Worm (Caenorhabditis elegans) whole organism, L1 larva: ENCODE data around the gene sdpn-1.

Source experiments
- C16A3.4 ChIP-seq: fragments of 150-350 bp; optimal IDR thresholded peaks from 2 replicates; lab custom pipeline; 2014; ENCODE audit warnings: missing biosample characterization, missing genetic modification characterization
- F16B12.6 ChIP-seq: fragments of 150-350 bp; optimal IDR thresholded peaks from 2 replicates; lab custom pipeline; 2014; ENCODE audit warnings: missing biosample characterization, missing genetic modification characterization
- Y116A8C.19 ChIP-seq: sonication (generic microtip); optimal IDR thresholded peaks from 2 replicates; lab custom pipeline; 2016; ENCODE audit warnings: missing compliant biosample characterization, missing genetic modification characterization, borderline replicate concordance
- alr-1 ChIP-seq: fragments of 200-800 bp; sonication (Bioruptor generic); optimal IDR thresholded peaks from 2 replicates; lab custom pipeline; 2018; ENCODE audit warnings: borderline replicate concordance, mild to moderate bottlenecking, missing genetic modification characterization, missing compliant biosample characterization
- ama-1 ChIP-seq: fragments of 150-350 bp; optimal IDR thresholded peaks from 2 replicates; lab custom pipeline; 2014
- blmp-1 ChIP-seq: fragments of 150-350 bp; optimal IDR thresholded peaks from 2 replicates; lab custom pipeline; 2014; ENCODE audit warnings: missing biosample characterization, missing genetic modification characterization
- ceh-63 ChIP-seq: fragments of 200-800 bp; sonication (Bioruptor generic); optimal IDR thresholded peaks from 2 replicates; lab custom pipeline; 2018; ENCODE audit warnings: mild to moderate bottlenecking, missing genetic modification characterization, missing compliant biosample characterization
- ceh-8 ChIP-seq: fragments of 200-800 bp; sonication (Bioruptor generic); optimal IDR thresholded peaks from 2 replicates; lab custom pipeline; 2018; ENCODE audit warnings: mild to moderate bottlenecking, missing genetic modification characterization, moderate library complexity, missing compliant biosample characterization
- ceh-82 ChIP-seq, 3 experiments: fragments of 150-350 bp in 1 of 3; sonication (generic microtip) in 2 of 3; optimal IDR thresholded peaks; 2 replicates each; lab custom pipeline; 2014 to 2017; ENCODE audit warnings: missing biosample characterization in 3 of 3, missing genetic modification characterization in 3 of 3
- ceh-88 ChIP-seq: fragments of 200-800 bp; sonication (Bioruptor generic); IDR thresholded peaks from 2 replicates; pipeline ENCODE4 v1.3.6; 2022; ENCODE audit warnings: missing genetic modification characterization, missing compliant biosample characterization
- ceh-90 ChIP-seq: sonication (generic microtip); optimal IDR thresholded peaks from 2 replicates; lab custom pipeline; 2016; ENCODE audit warnings: missing genetic modification characterization, missing compliant biosample characterization
- dpl-1 ChIP-seq, 3 experiments: fragments of 150-350 bp in 2 of 3; sonication (generic microtip) in 1 of 3; optimal IDR thresholded peaks; 2 replicates each; lab custom pipeline; 2014 to 2017; ENCODE audit warnings: missing biosample characterization in 3 of 3, missing genetic modification characterization in 3 of 3, missing genetic modification reagents in 3 of 3
- egl-13 ChIP-seq: sonication (generic microtip); optimal IDR thresholded peaks from 2 replicates; lab custom pipeline; 2016; ENCODE audit warnings: missing genotype, missing genetic modification reagents, missing genetic modification characterization, missing compliant biosample characterization
- egl-27 ChIP-seq, 2 experiments: fragments of 150-350 bp in 1 of 2; sonication (generic microtip); optimal IDR thresholded peaks; 3 replicates each; lab custom pipeline; 2017 to 2018; ENCODE audit warnings: missing biosample characterization in 2 of 2, missing genetic modification characterization in 2 of 2, missing genetic modification reagents in 2 of 2
- elt-3 ChIP-seq, 6 experiments: fragments of 150-350 bp in 1 of 6; sonication (generic microtip); optimal IDR thresholded peaks; 2 replicates each; lab custom pipeline; 2017 to 2018; ENCODE audit warnings: missing biosample characterization in 6 of 6, missing genetic modification characterization in 6 of 6, inconsistent platforms in 1 of 6
- fkh-10 ChIP-seq: sonication (generic microtip); optimal IDR thresholded peaks from 2 replicates; lab custom pipeline; 2017; ENCODE audit warnings: missing biosample characterization, missing genetic modification reagents, missing genetic modification characterization
- fkh-4 ChIP-seq: sonication (generic microtip); optimal IDR thresholded peaks from 2 replicates; lab custom pipeline; 2016; ENCODE audit warnings: missing compliant biosample characterization, missing genetic modification characterization, borderline replicate concordance
- hlh-17 ChIP-seq: fragments of 200-800 bp; sonication (Bioruptor generic); optimal IDR thresholded peaks from 2 replicates; lab custom pipeline; 2018; ENCODE audit warnings: missing genetic modification characterization, mild to moderate bottlenecking, missing compliant biosample characterization, moderate library complexity, borderline replicate concordance
- hlh-4 ChIP-seq: sonication (generic microtip); optimal IDR thresholded peaks from 2 replicates; lab custom pipeline; 2016; ENCODE audit warnings: mild to moderate bottlenecking, missing genetic modification characterization, missing compliant biosample characterization
- irx-1 ChIP-seq: sonication (generic microtip); optimal IDR thresholded peaks from 2 replicates; lab custom pipeline; 2016; ENCODE audit warnings: missing genetic modification characterization, missing compliant biosample characterization
- lin-15B ChIP-seq: fragments of 150-350 bp; sonication (generic microtip); optimal IDR thresholded peaks from 3 replicates; lab custom pipeline; 2014; ENCODE audit warnings: missing biosample characterization, missing genetic modification characterization
- lin-39 ChIP-seq: fragments of 150-350 bp; optimal IDR thresholded peaks from 2 replicates; lab custom pipeline; 2014; ENCODE audit warnings: missing biosample characterization, missing genetic modification reagents, missing genetic modification characterization
- lir-3 ChIP-seq: sonication (generic microtip); optimal IDR thresholded peaks from 2 replicates; lab custom pipeline; 2016; ENCODE audit warnings: mild to moderate bottlenecking, missing genetic modification characterization, moderate library complexity, missing compliant biosample characterization; ENCODE audit not compliant: poor library complexity
- lsy-2 ChIP-seq, 2 experiments: fragments of 150-350 bp; optimal IDR thresholded peaks; 2 replicates each; lab custom pipeline; 2014; ENCODE audit warnings: missing biosample characterization in 2 of 2, missing genetic modification characterization in 2 of 2
- mdl-1 ChIP-seq, 2 experiments: fragments of 150-350 bp; optimal IDR thresholded peaks; 2 replicates each; lab custom pipeline; 2014 to 2017; ENCODE audit warnings: missing biosample characterization in 2 of 2, missing genetic modification characterization in 2 of 2, inconsistent platforms in 1 of 2
- nhr-19 ChIP-seq: fragments of 200-800 bp; sonication (Bioruptor generic); conservative IDR thresholded peaks from 2 replicates; pipeline ENCODE4 v1.3.6; 2022; ENCODE audit warnings: missing genetic modification characterization, missing compliant biosample characterization
- nhr-20 ChIP-seq: sonication (generic microtip); optimal IDR thresholded peaks from 2 replicates; lab custom pipeline; 2016; ENCODE audit warnings: mild to moderate bottlenecking, missing genetic modification characterization, missing compliant biosample characterization
- nhr-237 ChIP-seq: fragments of 150-350 bp; optimal IDR thresholded peaks from 2 replicates; lab custom pipeline; 2014; ENCODE audit warnings: missing biosample characterization, missing genetic modification characterization
- nhr-28 ChIP-seq: fragments of 150-350 bp; optimal IDR thresholded peaks from 2 replicates; lab custom pipeline; 2014; ENCODE audit warnings: missing biosample characterization, missing genetic modification characterization
- nhr-47 ChIP-seq: sonication (generic microtip); optimal IDR thresholded peaks from 2 replicates; lab custom pipeline; 2016; ENCODE audit warnings: mild to moderate bottlenecking, missing genetic modification characterization, moderate library complexity, missing compliant biosample characterization
- nhr-71 ChIP-seq: sonication (generic microtip); optimal IDR thresholded peaks from 2 replicates; lab custom pipeline; 2016; ENCODE audit warnings: mild to moderate bottlenecking, missing genetic modification characterization, moderate library complexity, missing compliant biosample characterization
- nhr-76 ChIP-seq: sonication (generic microtip); optimal IDR thresholded peaks from 2 replicates; lab custom pipeline; 2017; ENCODE audit warnings: missing biosample characterization, missing genetic modification characterization
- nhr-77 ChIP-seq: fragments of 150-350 bp; optimal IDR thresholded peaks from 2 replicates; lab custom pipeline; 2014; ENCODE audit warnings: missing biosample characterization, missing genetic modification characterization
- nhr-85 ChIP-seq: sonication (generic microtip); peaks from one replicate; lab custom pipeline; 2016; ENCODE audit warnings: missing genetic modification characterization, inconsistent platforms, missing compliant biosample characterization
- nhr-90 ChIP-seq: sonication (generic microtip); optimal IDR thresholded peaks from 2 replicates; lab custom pipeline; 2016; ENCODE audit warnings: mild to moderate bottlenecking, missing genetic modification characterization, missing compliant biosample characterization; ENCODE audit not compliant: poor library complexity
- pax-3 ChIP-seq: fragments of 200-800 bp; sonication (Bioruptor generic); optimal IDR thresholded peaks from 2 replicates; lab custom pipeline; 2018; ENCODE audit warnings: mild to moderate bottlenecking, missing genetic modification characterization, moderate library complexity, missing compliant biosample characterization
- pqm-1 ChIP-seq: sonication (generic microtip); optimal IDR thresholded peaks from 3 replicates; lab custom pipeline; 2017; ENCODE audit warnings: missing biosample characterization, missing genetic modification characterization
- skn-1 ChIP-seq: fragments of 150-350 bp; optimal IDR thresholded peaks from 2 replicates; lab custom pipeline; 2014; ENCODE audit warnings: missing biosample characterization, missing genetic modification characterization
- snu-23 ChIP-seq: sonication (generic microtip); optimal IDR thresholded peaks from 2 replicates; lab custom pipeline; 2016; ENCODE audit warnings: missing genetic modification characterization, missing compliant biosample characterization
- sox-4 ChIP-seq: sonication (generic microtip); optimal IDR thresholded peaks from 2 replicates; lab custom pipeline; 2016; ENCODE audit warnings: missing genetic modification characterization, missing compliant biosample characterization
- sptf-1 ChIP-seq: fragments of 150-350 bp; optimal IDR thresholded peaks from 2 replicates; lab custom pipeline; 2014; ENCODE audit warnings: missing biosample characterization, missing genetic modification characterization
- sup-37 ChIP-seq: fragments of 200-800 bp; sonication (Bioruptor generic); optimal IDR thresholded peaks from 2 replicates; lab custom pipeline; 2018; ENCODE audit warnings: mild to moderate bottlenecking, missing genetic modification characterization, missing compliant biosample characterization
- tlp-1 ChIP-seq: fragments of 150-350 bp; optimal IDR thresholded peaks from 2 replicates; lab custom pipeline; 2014; ENCODE audit warnings: missing biosample characterization, missing genetic modification characterization
- unc-130 ChIP-seq: fragments of 150-350 bp; optimal IDR thresholded peaks from 2 replicates; lab custom pipeline; 2017; ENCODE audit warnings: missing biosample characterization, missing genetic modification characterization, inconsistent platforms
- unc-30 ChIP-seq: sonication (generic microtip); optimal IDR thresholded peaks from 2 replicates; lab custom pipeline; 2017; ENCODE audit warnings: missing biosample characterization, missing genetic modification characterization
- unc-62 ChIP-seq: fragments of 150-350 bp; optimal IDR thresholded peaks from 2 replicates; lab custom pipeline; 2014; ENCODE audit warnings: missing biosample characterization, missing genetic modification reagents, missing genetic modification characterization
- unc-98 ChIP-seq: fragments of 200-800 bp; sonication (Bioruptor generic); IDR thresholded peaks from 2 replicates; pipeline ENCODE4 v1.3.6; 2022; ENCODE audit warnings: missing genetic modification characterization, missing compliant biosample characterization
- xbp-1 ChIP-seq: sonication (generic microtip); optimal IDR thresholded peaks from 2 replicates; lab custom pipeline; 2016; ENCODE audit warnings: missing genetic modification characterization, missing compliant biosample characterization
- zip-4 ChIP-seq: fragments of 200-800 bp; sonication (Bioruptor generic); optimal IDR thresholded peaks from 2 replicates; lab custom pipeline; 2018; ENCODE audit warnings: mild to moderate bottlenecking, missing genetic modification characterization, moderate library complexity, missing compliant biosample characterization
- ztf-11 ChIP-seq, 2 experiments: sonication (generic microtip); optimal IDR thresholded peaks; 2 replicates each; lab custom pipeline; 2016 to 2017; ENCODE audit warnings: missing genetic modification characterization in 2 of 2, missing biosample characterization in 1 of 2, missing compliant biosample characterization in 1 of 2
- ztf-4 ChIP-seq: fragments of 150-350 bp; optimal IDR thresholded peaks from 2 replicates; lab custom pipeline; 2014; ENCODE audit warnings: missing biosample characterization, missing genetic modification characterization

The sdpn-1 gene

ce11 chrX:8029080-8029479 lies 31.1 kb upstream of the sdpn-1 start, which contains the start of gene C34D10.1 (continued):
- peak in 3 of 6 experiments; percentile 38 to 53 (median 51) for TF ChIP-seq elt-3 (tag; optimal IDR thresholded peaks at IDR 0.05; lab: Kevin White, UChicago)
- TF ChIP-seq ztf-4 (tag; lab: Kevin White, UChicago), result no peak
- TF ChIP-seq ceh-82 (tag; optimal IDR thresholded peaks at IDR 0.05; lab: Kevin White, UChicago), result peak; percentile 46 to 65 (median 56)
- TF ChIP-seq fkh-10 (GFP tag; lab: Kevin White, UChicago), result no peak
- TF ChIP-seq lir-3 (tag; lab: Kevin White, UChicago), result no peak
- peak; percentile 71 for TF ChIP-seq nhr-47 (tag; lab: Kevin White, UChicago)
- no peak for TF ChIP-seq unc-62
- no peak for TF ChIP-seq unc-98 (GFP tag; lab: Robert Waterston, UW)
- peak; percentile 85 for TF ChIP-seq xbp-1 (tag; lab: Kevin White, UChicago)
- TF ChIP-seq sptf-1 (tag; lab: Kevin White, UChicago), result no peak
- TF ChIP-seq C16A3.4 (tag; lab: Kevin White, UChicago), result peak; percentile 79
- TF ChIP-seq nhr-237 (tag; lab: Kevin White, UChicago), result no peak
- no peak for TF ChIP-seq hlh-17
- no peak for TF ChIP-seq ceh-8 (GFP tag; lab: Kevin White, UChicago)
- TF ChIP-seq dpl-1 (GFP tag; optimal IDR thresholded peaks at IDR 0.05; lab: Kevin White, UChicago), result peak; percentile 50 to 72 (median 66)
- no peak for TF ChIP-seq Y116A8C.19
- no peak for TF ChIP-seq ceh-90 (tag; lab: Kevin White, UChicago)
- peak; percentile 85 for TF ChIP-seq blmp-1 (tag; lab: Kevin White, UChicago)
- TF ChIP-seq lsy-2 (tag; optimal IDR thresholded peaks at IDR 0.05; lab: Kevin White, UChicago), result peak; percentile 71 to 74
- no peak for TF ChIP-seq tlp-1 (tag; lab: Kevin White, UChicago)
- no peak for TF ChIP-seq fkh-4
- no peak for TF ChIP-seq ceh-88 (GFP tag; lab: Robert Waterston, UW)
- peak; percentile 45 for TF ChIP-seq lin-39 (tag; lab: Kevin White, UChicago)
- peak; percentile 21 for TF ChIP-seq F16B12.6 (tag; lab: Kevin White, UChicago)
- peak; percentile 16 for TF ChIP-seq irx-1
- no peak for TF ChIP-seq egl-27 (tag; optimal IDR thresholded peaks at IDR 0.05; lab: Kevin White, UChicago)
- TF ChIP-seq egl-13, result no peak
- TF ChIP-seq ztf-11 (tag; optimal IDR thresholded peaks at IDR 0.05; lab: Kevin White, UChicago), result no peak
- TF ChIP-seq alr-1 (tag; lab: Kevin White, UChicago), result no peak
- TF ChIP-seq zip-4 (GFP tag; lab: Kevin White, UChicago), result no peak
- no peak for TF ChIP-seq nhr-76
- TF ChIP-seq nhr-71 (tag; lab: Kevin White, UChicago), result peak; percentile 90
- peak; percentile 91 for TF ChIP-seq nhr-85 (tag; lab: Kevin White, UChicago)
- no peak for TF ChIP-seq hlh-4 (tag; lab: Kevin White, UChicago)
- peak; percentile 54 for TF ChIP-seq nhr-77 (tag; lab: Kevin White, UChicago)
- no peak for TF ChIP-seq lin-15B
- peak; percentile 78 for TF ChIP-seq nhr-19
- TF ChIP-seq ceh-63, result no peak
- no peak for TF ChIP-seq sup-37 (GFP tag; lab: Kevin White, UChicago)
- TF ChIP-seq sox-4 (tag; lab: Kevin White, UChicago), result no peak
- TF ChIP-seq pqm-1, result no peak
- TF ChIP-seq unc-130 (tag; lab: Kevin White, UChicago), result peak; percentile 87
- TF ChIP-seq skn-1 (tag; lab: Kevin White, UChicago), result no peak
- no peak for TF ChIP-seq nhr-28 (tag; lab: Kevin White, UChicago)
- no peak for TF ChIP-seq pax-3 (tag; lab: Kevin White, UChicago)
- TF ChIP-seq nhr-20 (tag; lab: Kevin White, UChicago), result peak; percentile 88
- peak; percentile 15 for TF ChIP-seq ama-1
- TF ChIP-seq nhr-90 (tag; lab: Kevin White, UChicago), result peak; percentile 63
- TF ChIP-seq snu-23 (GFP tag; lab: Kevin White, UChicago), result peak; percentile 89
- TF ChIP-seq mdl-1 (tag; optimal IDR thresholded peaks at IDR 0.05; lab: Kevin White, UChicago), result peak in 1 of 2 experiments; percentile 83
- no peak for TF ChIP-seq unc-30 (tag; lab: Kevin White, UChicago)
- TF ChIP-seq, all 84 proteins: peak for 37
